Fruit fly (Drosophila melanogaster) whole organism, adult: ENCODE measurements around the gene Muc68Ca.

Experiments used
- CG12768 ChIP-seq: fragments of 200-800 bp; sonication (Bioruptor generic); optimal IDR thresholded peaks from 2 replicates; lab custom pipeline; 2017; ENCODE audit warnings: missing biosample characterization, missing genetic modification characterization, mild to moderate bottlenecking, moderate library complexity, missing genetic modification reagents
- CG1620 ChIP-seq: fragments of 200-800 bp; sonication (Bioruptor generic); optimal IDR thresholded peaks from 2 replicates; lab custom pipeline; 2016; ENCODE audit warnings: missing biosample characterization, missing genetic modification characterization
- Hr96 ChIP-seq: fragments of 200-800 bp; sonication (Bioruptor generic); optimal IDR thresholded peaks from 2 replicates; lab custom pipeline; 2016; ENCODE audit warnings: missing biosample characterization, missing genetic modification characterization
- Mnt ChIP-seq: fragments of 200-800 bp; sonication (Bioruptor generic); optimal IDR thresholded peaks from 2 replicates; lab custom pipeline; 2016; ENCODE audit warnings: missing biosample characterization, mild to moderate bottlenecking, missing genetic modification characterization
- bab1 ChIP-seq: fragments of 200-800 bp; sonication (Bioruptor generic); optimal IDR thresholded peaks from 3 replicates; lab custom pipeline; 2019; ENCODE audit warnings: missing biosample characterization, mild to moderate bottlenecking, missing genetic modification characterization, moderate library complexity
- kay ChIP-seq: fragments of 200-800 bp; sonication (Bioruptor generic); peaks from one replicate; lab custom pipeline; 2016; ENCODE audit warnings: missing biosample characterization, missing genetic modification characterization, borderline replicate concordance
- pad ChIP-seq: fragments of 200-800 bp; sonication (Bioruptor generic); optimal IDR thresholded peaks from 3 replicates; lab custom pipeline; 2017; ENCODE audit warnings: missing biosample characterization, missing genetic modification characterization, mild to moderate bottlenecking, moderate library complexity, missing genetic modification reagents
- toe ChIP-seq: fragments of 200-800 bp; sonication (Bioruptor generic); optimal IDR thresholded peaks from 2 replicates; lab custom pipeline; 2016; ENCODE audit warnings: missing biosample characterization, missing genetic modification characterization

dm6 chr3L:11580919-11581318, 39.0 kb downstream of the Muc68Ca start, which contains the start of gene CG43391:
- TF ChIP-seq Mnt (GFP tag; lab: Kevin White, UChicago) (no peak), kay (no peak), CG12768 (GFP tag; lab: Kevin White, UChicago) (no peak), bab1 (GFP tag; lab: Kevin White, UChicago) (no peak), toe (no peak), CG1620 (GFP tag; lab: Kevin White, UChicago) (no peak), pad (GFP tag; lab: Kevin White, UChicago) (no peak), Hr96 (no peak)
